Fruit fly (Drosophila melanogaster) whole organism, embryonic: ENCODE measurements around the gene CG17097.

Experiments used
- Awh ChIP-seq: fragments of 200-800 bp; sonication (Bioruptor generic); IDR thresholded peaks from 2 replicates; pipeline ENCODE4, ENCODE4 v1.3.6; 2022; ENCODE audit warnings: missing biosample characterization, missing genetic modification characterization
- Bdp1 ChIP-seq: fragments of 200-800 bp; sonication (Bioruptor generic); optimal IDR thresholded peaks from 3 replicates; lab custom pipeline; 2016; ENCODE audit warnings: missing biosample characterization, missing genetic modification characterization
- CG10959 ChIP-seq: fragments of 200-800 bp; sonication (Bioruptor generic); IDR thresholded peaks from 2 replicates; pipeline ENCODE4 v1.3.6; 2022; ENCODE audit warnings: missing biosample characterization, missing genetic modification characterization
- CG12236 ChIP-seq: fragments of 200-800 bp; sonication (Bioruptor generic); optimal IDR thresholded peaks from 2 replicates; lab custom pipeline; 2016; ENCODE audit warnings: missing biosample characterization, missing genetic modification characterization
- CG15269 ChIP-seq: fragments of 200-800 bp; sonication (Bioruptor generic); optimal IDR thresholded peaks from 2 replicates; lab custom pipeline; 2018; ENCODE audit warnings: missing biosample characterization, mild to moderate bottlenecking, missing genetic modification characterization, moderate library complexity
- CG15479 ChIP-seq: fragments of 200-800 bp; sonication (Bioruptor generic); optimal IDR thresholded peaks from 3 replicates; lab custom pipeline; 2019; ENCODE audit warnings: missing biosample characterization, mild to moderate bottlenecking, missing genetic modification characterization, moderate library complexity
- CG17568 ChIP-seq: fragments of 200-800 bp; sonication (Bioruptor generic); optimal IDR thresholded peaks from 2 replicates; lab custom pipeline; 2018; ENCODE audit warnings: missing biosample characterization, mild to moderate bottlenecking, missing genetic modification characterization, moderate library complexity
- CG17802 ChIP-seq: fragments of 200-800 bp; sonication (Bioruptor generic); optimal IDR thresholded peaks from 2 replicates; lab custom pipeline; 2018; ENCODE audit warnings: missing biosample characterization, mild to moderate bottlenecking, missing genetic modification characterization, moderate library complexity
- CG17829 ChIP-seq: fragments of 200-800 bp; optimal IDR thresholded peaks from 2 replicates; lab custom pipeline; 2019; ENCODE audit warnings: missing biosample characterization, mild to moderate bottlenecking, missing genetic modification characterization, moderate library complexity
- CG18599 ChIP-seq: fragments of 200-800 bp; sonication (Bioruptor generic); optimal IDR thresholded peaks from 3 replicates; lab custom pipeline; 2017; ENCODE audit warnings: missing biosample characterization, missing genetic modification characterization, mild to moderate bottlenecking, moderate library complexity, missing genetic modification reagents
- CG18764 ChIP-seq: fragments of 200-800 bp; sonication (Bioruptor generic); optimal IDR thresholded peaks from 3 replicates; lab custom pipeline; 2016; ENCODE audit warnings: missing biosample characterization, missing genetic modification characterization
- CG30431 ChIP-seq: fragments of 200-800 bp; sonication (Bioruptor generic); optimal IDR thresholded peaks from 2 replicates; lab custom pipeline; 2017; ENCODE audit warnings: missing biosample characterization, missing genetic modification characterization
- CG3407 ChIP-seq: fragments of 200-800 bp; sonication (Bioruptor generic); optimal IDR thresholded peaks from 2 replicates; lab custom pipeline; 2018; ENCODE audit warnings: missing biosample characterization, mild to moderate bottlenecking, missing genetic modification characterization
- CG4360 ChIP-seq: fragments of 200-800 bp; sonication (Bioruptor generic); IDR thresholded peaks from 2 replicates; pipeline ENCODE4 v1.3.6; 2022; ENCODE audit warnings: missing biosample characterization, missing genetic modification characterization
- CG6272 ChIP-seq: fragments of 200-800 bp; sonication (Bioruptor generic); IDR thresholded peaks from 2 replicates; pipeline ENCODE4 v1.3.6; 2022; ENCODE audit warnings: missing biosample characterization, missing genetic modification characterization
- CG7839 ChIP-seq: fragments of 200-800 bp; sonication (Bioruptor generic); optimal IDR thresholded peaks from 3 replicates; lab custom pipeline; 2018; ENCODE audit warnings: missing biosample characterization, mild to moderate bottlenecking, missing genetic modification characterization, moderate library complexity
- CG9609 ChIP-seq: fragments of 200-800 bp; sonication (Bioruptor generic); optimal IDR thresholded peaks from 3 replicates; lab custom pipeline; 2016; ENCODE audit warnings: missing biosample characterization, missing genetic modification characterization
- CG9797 ChIP-seq: fragments of 200-800 bp; sonication (Bioruptor generic); optimal IDR thresholded peaks from 3 replicates; lab custom pipeline; 2018; ENCODE audit warnings: missing biosample characterization, mild to moderate bottlenecking, missing genetic modification characterization
- D19A ChIP-seq: fragments of 200-800 bp; optimal IDR thresholded peaks from 3 replicates; lab custom pipeline; 2019; ENCODE audit warnings: missing biosample characterization, mild to moderate bottlenecking, missing genetic modification characterization, moderate library complexity
- Elba2 ChIP-seq: fragments of 200-800 bp; sonication (Bioruptor generic); optimal IDR thresholded peaks from 3 replicates; lab custom pipeline; 2016; ENCODE audit warnings: missing biosample characterization, missing genetic modification characterization
- Fer1 ChIP-seq: fragments of 200-800 bp; sonication (Bioruptor generic); optimal IDR thresholded peaks from 2 replicates; lab custom pipeline; 2017; ENCODE audit warnings: missing biosample characterization, mild to moderate bottlenecking, missing genetic modification characterization
- Fer2 ChIP-seq: fragments of 200-800 bp; sonication (Bioruptor generic); optimal IDR thresholded peaks from 2 replicates; lab custom pipeline; 2018; ENCODE audit warnings: missing biosample characterization, mild to moderate bottlenecking, missing genetic modification characterization, moderate library complexity
- Gsc ChIP-seq: fragments of 200-800 bp; sonication (Bioruptor generic); IDR thresholded peaks from 2 replicates; pipeline ENCODE4 v1.3.6; 2022; ENCODE audit warnings: missing biosample characterization, missing genetic modification characterization
- NC2α ChIP-seq: fragments of 200-800 bp; sonication (Bioruptor generic); optimal IDR thresholded peaks from 2 replicates; lab custom pipeline; 2016; ENCODE audit warnings: missing biosample characterization, missing genetic modification characterization
- NFAT ChIP-seq: fragments of 200-800 bp; sonication (Bioruptor generic); IDR thresholded peaks from 2 replicates; pipeline ENCODE4 v1.3.6; 2022; ENCODE audit warnings: missing biosample characterization, missing genetic modification characterization
- Ravus ChIP-seq: fragments of 200-800 bp; sonication (Bioruptor generic); IDR thresholded peaks from 2 replicates; pipeline ENCODE4 v1.3.6; 2022; ENCODE audit warnings: missing biosample characterization, missing genetic modification characterization
- Rx ChIP-seq: fragments of 200-800 bp; sonication (Bioruptor generic); IDR thresholded peaks from 2 replicates; pipeline ENCODE4 v1.3.6; 2022; ENCODE audit warnings: missing biosample characterization, missing genetic modification characterization
- Side ChIP-seq: fragments of 200-800 bp; sonication (Bioruptor generic); optimal IDR thresholded peaks from 2 replicates; lab custom pipeline; 2016; ENCODE audit warnings: missing biosample characterization, missing genetic modification characterization
- Sin3A ChIP-seq: fragments of >200 bp; optimal IDR thresholded peaks from 2 replicates; lab custom pipeline; 2018
- aop ChIP-seq: fragments of 200-800 bp; sonication (Bioruptor generic); IDR thresholded peaks from 2 replicates; pipeline ENCODE4 v1.3.6; 2022; ENCODE audit warnings: missing biosample characterization, missing genetic modification characterization
- ara ChIP-seq: fragments of 200-800 bp; sonication (Bioruptor generic); IDR thresholded peaks from 2 replicates; pipeline ENCODE4 v1.3.6; 2022; ENCODE audit warnings: missing biosample characterization, missing genetic modification characterization
- ato ChIP-seq: fragments of 200-800 bp; sonication (Bioruptor generic); IDR thresholded peaks from 2 replicates; pipeline ENCODE4 v1.3.6; 2022; ENCODE audit warnings: missing biosample characterization, missing genetic modification characterization; ENCODE audit not compliant: partially characterized antibody
- dan ChIP-seq: fragments of 200-800 bp; sonication (Bioruptor generic); IDR thresholded peaks from 2 replicates; pipeline ENCODE4 v1.3.6; 2022; ENCODE audit warnings: missing biosample characterization, missing genetic modification characterization
- fd3F ChIP-seq: fragments of 200-800 bp; sonication (Bioruptor generic); optimal IDR thresholded peaks from 2 replicates; lab custom pipeline; 2018; ENCODE audit warnings: missing biosample characterization, mild to moderate bottlenecking, missing genetic modification characterization, moderate library complexity
- fu2 ChIP-seq: fragments of 200-800 bp; sonication (Bioruptor generic); optimal IDR thresholded peaks from 2 replicates; lab custom pipeline; 2016; ENCODE audit warnings: missing biosample characterization, missing genetic modification characterization
- ham ChIP-seq: fragments of 200-800 bp; sonication (Bioruptor generic); IDR thresholded peaks from 2 replicates; pipeline ENCODE4 v1.3.6; 2022; ENCODE audit warnings: missing biosample characterization, missing genetic modification characterization
- jumu ChIP-seq: fragments of 200-800 bp; sonication (Bioruptor generic); optimal IDR thresholded peaks from 3 replicates; lab custom pipeline; 2016; ENCODE audit warnings: missing biosample characterization, missing genetic modification characterization
- kah ChIP-seq: fragments of 200-800 bp; sonication (Bioruptor generic); optimal IDR thresholded peaks from 2 replicates; lab custom pipeline; 2018; ENCODE audit warnings: missing biosample characterization, mild to moderate bottlenecking, missing genetic modification characterization
- ken ChIP-seq: fragments of 200-800 bp; sonication (Bioruptor generic); IDR thresholded peaks from 3 replicates; pipeline ENCODE4 v1.3.6; 2022; ENCODE audit warnings: missing biosample characterization, missing genetic modification characterization
- lbe ChIP-seq: fragments of 200-800 bp; sonication (Bioruptor generic); optimal IDR thresholded peaks from 2 replicates; lab custom pipeline; 2016; ENCODE audit warnings: missing biosample characterization, mild to moderate bottlenecking, missing genetic modification characterization
- maf-S ChIP-seq: fragments of 200-800 bp; sonication (Bioruptor generic); optimal IDR thresholded peaks from 2 replicates; lab custom pipeline; 2016; ENCODE audit warnings: missing biosample characterization, missing genetic modification characterization
- oc ChIP-seq: fragments of 200-800 bp; sonication (Bioruptor generic); optimal IDR thresholded peaks from 2 replicates; lab custom pipeline; 2018; ENCODE audit warnings: missing biosample characterization, mild to moderate bottlenecking, missing genetic modification characterization, moderate library complexity
- pum ChIP-seq: fragments of 200-800 bp; sonication (Bioruptor generic); optimal IDR thresholded peaks from 2 replicates; lab custom pipeline; 2016; ENCODE audit warnings: missing biosample characterization, missing genetic modification characterization
- pzg ChIP-seq: fragments of 200-800 bp; sonication (Bioruptor generic); optimal IDR thresholded peaks from 3 replicates; lab custom pipeline; 2018; ENCODE audit warnings: missing biosample characterization, mild to moderate bottlenecking, missing genetic modification characterization, moderate library complexity
- row ChIP-seq: fragments of 200-800 bp; sonication (Bioruptor generic); IDR thresholded peaks from 3 replicates; pipeline ENCODE4 v1.3.6; 2022; ENCODE audit warnings: missing biosample characterization, missing genetic modification characterization
- schlank ChIP-seq: fragments of 200-800 bp; sonication (Bioruptor generic); optimal IDR thresholded peaks from 2 replicates; lab custom pipeline; 2018; ENCODE audit warnings: missing biosample characterization, mild to moderate bottlenecking, missing genetic modification characterization
- sna ChIP-seq: fragments of 200-800 bp; sonication (Bioruptor generic); IDR thresholded peaks from 2 replicates; pipeline ENCODE4 v1.3.6; 2022; ENCODE audit warnings: missing biosample characterization, missing genetic modification characterization; ENCODE audit not compliant: partially characterized antibody
- tll ChIP-seq, 2 experiments: fragments of 200-800 bp in 1 of 2; fragments of >200 bp in 1 of 2; sonication (Bioruptor generic) in 1 of 2; optimal IDR thresholded peaks; 2 replicates each; lab custom pipeline; 2017 to 2019; ENCODE audit warnings: missing biosample characterization in 2 of 2, missing genetic modification characterization in 2 of 2, mild to moderate bottlenecking in 1 of 2, moderate library complexity in 1 of 2
- zf30C ChIP-seq: fragments of 200-800 bp; sonication (Bioruptor generic); optimal IDR thresholded peaks from 3 replicates; lab custom pipeline; 2018; ENCODE audit warnings: missing biosample characterization, mild to moderate bottlenecking, missing genetic modification characterization
- zfh2 ChIP-seq: fragments of 200-800 bp; sonication (Bioruptor generic); optimal IDR thresholded peaks from 2 replicates; lab custom pipeline; 2016; ENCODE audit warnings: missing biosample characterization, missing genetic modification characterization

The CG17097 gene

dm6 chr2L:10614660-10615479 lies 31.3 kb upstream of the CG17097 start (continued):
- TF ChIP-seq lbe (GFP tag; lab: Kevin White, UChicago) (no peak), Gsc (no peak), CG30431 (GFP tag; lab: Kevin White, UChicago) (no peak), fd3F (GFP tag; lab: Kevin White, UChicago) (no peak), CG17802 (tag; lab: Kevin White, UChicago) (no peak), Ravus (GFP tag; lab: Robert Waterston, UW) (no peak), Awh (no peak), Rx (GFP tag; lab: Robert Waterston, UW) (peak; percentile 18; the same call in 1 of the 2 replicates), CG17829 (no peak), zfh2 (GFP tag; lab: Kevin White, UChicago) (no peak), ken (GFP tag; lab: Robert Waterston, UW) (0 out of 3 replicates have a peak, but pooled peaks have one; percentile 37), Fer2 (tag; lab: Kevin White, UChicago) (no peak), zf30C (no peak), CG18599 (GFP tag; lab: Kevin White, UChicago) (no peak), fu2 (GFP tag; lab: Kevin White, UChicago) (no peak), kah (GFP tag; lab: Kevin White, UChicago) (no peak), CG10959 (no peak), jumu (GFP tag; lab: Kevin White, UChicago) (no peak), dan (no peak), sna (no peak), ara (GFP tag; lab: Robert Waterston, UW) (peak; percentile 60), aop (GFP tag; lab: Robert Waterston, UW) (no peak), CG15479 (no peak), tll (GFP tag; optimal IDR thresholded peaks at IDR 0.05; lab: Kevin White, UChicago) (no peak), row (no peak), CG12236 (no peak), CG9609 (no peak), CG6272 (GFP tag; lab: Robert Waterston, UW) (no peak), schlank (tag; lab: Kevin White, UChicago) (no peak), D19A (tag; lab: Kevin White, UChicago) (peak; percentile 16), ham (GFP tag; lab: Robert Waterston, UW) (no peak), CG18764 (GFP tag; lab: Kevin White, UChicago) (no peak), pum (GFP tag; lab: Kevin White, UChicago) (no peak), oc (tag; lab: Kevin White, UChicago) (no peak), CG3407 (no peak), maf-S (no peak), CG7839 (peak; percentile 28), NC2α (GFP tag; lab: Kevin White, UChicago) (no peak), Fer1 (GFP tag; lab: Kevin White, UChicago) (no peak), Sin3A (lab: Kevin White, UChicago) (no peak), CG4360 (GFP tag; lab: Robert Waterston, UW) (no peak), Bdp1 (GFP tag; lab: Kevin White, UChicago) (no peak), CG15269 (no peak), NFAT (GFP tag; lab: Robert Waterston, UW) (no peak), Side (GFP tag; lab: Kevin White, UChicago) (no peak), Elba2 (GFP tag; lab: Kevin White, UChicago) (no peak), CG9797 (GFP tag; lab: Kevin White, UChicago) (no peak), pzg (GFP tag; lab: Kevin White, UChicago) (no peak), ato (GFP tag; lab: Robert Waterston, UW) (no peak), CG17568 (no peak)
